Fruit fly (Drosophila melanogaster) Kc167 (cell line): ENCODE data around the gene CG32036.

Experiments
- Myc ChIP-seq: fragments of >200 bp; optimal IDR thresholded peaks from 2 replicates; lab custom pipeline; 2017; ENCODE audit warnings: missing external identifiers
- Sin3A ChIP-seq: fragments of >200 bp; optimal IDR thresholded peaks from 2 replicates; lab custom pipeline; 2018; ENCODE audit warnings: missing external identifiers
- h ChIP-seq: fragments of >200 bp; optimal IDR thresholded peaks from 3 replicates; lab custom pipeline; 2018; ENCODE audit warnings: missing external identifiers
- insv ChIP-seq: fragments of >200 bp; optimal IDR thresholded peaks from 3 replicates; lab custom pipeline; 2018; ENCODE audit warnings: missing external identifiers
- psq ChIP-seq: fragments of >200 bp; optimal IDR thresholded peaks from 2 replicates; lab custom pipeline; 2017; ENCODE audit warnings: missing external identifiers
- ttk ChIP-seq: sonication (Bioruptor generic); optimal IDR thresholded peaks from 2 replicates; lab custom pipeline; 2017; ENCODE audit warnings: missing external identifiers

The CG32036 gene

dm6 chr3L:9489627-9490026 lies 594 bp upstream of the CG32036 start:
- no peak for TF ChIP-seq h (lab: Kevin White, UChicago)
- TF ChIP-seq psq, result no peak
- no peak for TF ChIP-seq Sin3A (lab: Kevin White, UChicago)
- no peak for TF ChIP-seq Myc

- TF ChIP-seq psq (no peak), ttk (lab: Kevin White, UChicago) (no peak)
These were observed 1.4 kb downstream of the CG32036 start, which contains the start of gene pall for dm6 chr3L:9487586-9487985. pall (minus strand) TSS chr3L:9487790.

dm6 chr3L:9476829-9477228 lies 12.2 kb downstream of the CG32036 start, which contains the start of the genes Uch-L5 and Jarid2:
Uch-L5 (minus strand) TSS chr3L:9476965.
Jarid2 (plus strand) TSS chr3L:9477038.
- TF ChIP-seq Myc (no peak), psq (no peak), Sin3A (lab: Kevin White, UChicago) (no peak), ttk (lab: Kevin White, UChicago) (no peak), h (lab: Kevin White, UChicago) (no peak), insv (lab: Kevin White, UChicago) (no peak)

- TF ChIP-seq Myc (no peak), ttk (lab: Kevin White, UChicago) (no peak), h (lab: Kevin White, UChicago) (no peak), insv (lab: Kevin White, UChicago) (no peak)
These were observed 17.7 kb downstream of the CG32036 start for dm6 chr3L:9471151-9471903.

dm6 chr3L:9469079-9469478 lies 20.0 kb downstream of the CG32036 start:
- no peak for TF ChIP-seq ttk (lab: Kevin White, UChicago)
- TF ChIP-seq insv (lab: Kevin White, UChicago), result no peak
- no peak for TF ChIP-seq psq
- TF ChIP-seq Sin3A (lab: Kevin White, UChicago), result no peak
- TF ChIP-seq Myc, result no peak
- no peak for TF ChIP-seq h (lab: Kevin White, UChicago)

dm6 chr3L:9468261-9468890 lies 20.7 kb downstream of the CG32036 start:
- no peak for TF ChIP-seq h (lab: Kevin White, UChicago)
- no peak for TF ChIP-seq ttk (lab: Kevin White, UChicago)
- no peak for TF ChIP-seq Myc
- TF ChIP-seq insv (lab: Kevin White, UChicago), result no peak
- TF ChIP-seq psq, result no peak
- no peak for TF ChIP-seq Sin3A (lab: Kevin White, UChicago)

dm6 chr3L:9467763-9468206 lies 21.2 kb downstream of the CG32036 start:
- TF ChIP-seq insv (lab: Kevin White, UChicago), result no peak
- TF ChIP-seq Myc, result no peak
- TF ChIP-seq psq, result no peak
- no peak for TF ChIP-seq h (lab: Kevin White, UChicago)
- no peak for TF ChIP-seq ttk (lab: Kevin White, UChicago)
- no peak for TF ChIP-seq Sin3A (lab: Kevin White, UChicago)

dm6 chr3L:9467267-9467666 lies 21.8 kb downstream of the CG32036 start:
- TF ChIP-seq Sin3A (lab: Kevin White, UChicago) (no peak), psq (no peak), h (lab: Kevin White, UChicago) (no peak), Myc (no peak), insv (lab: Kevin White, UChicago) (no peak), ttk (lab: Kevin White, UChicago) (no peak)

- TF ChIP-seq ttk (lab: Kevin White, UChicago) (no peak), psq (no peak), Sin3A (lab: Kevin White, UChicago) (no peak), Myc (no peak)
These were observed 22.4 kb downstream of the CG32036 start for dm6 chr3L:9466595-9466994.

- no peak for TF ChIP-seq Sin3A (lab: Kevin White, UChicago)
These were observed 23.3 kb downstream of the CG32036 start for dm6 chr3L:9465652-9466244.

- no peak for TF ChIP-seq Myc
- no peak for TF ChIP-seq h (lab: Kevin White, UChicago)
- TF ChIP-seq psq, result no peak
- TF ChIP-seq ttk (lab: Kevin White, UChicago), result no peak
- no peak for TF ChIP-seq insv (lab: Kevin White, UChicago)
- no peak for TF ChIP-seq Sin3A (lab: Kevin White, UChicago)
These were observed 26.2 kb downstream of the CG32036 start for dm6 chr3L:9462794-9463193.

dm6 chr3L:9462247-9462769 lies 26.7 kb downstream of the CG32036 start:
- TF ChIP-seq insv (lab: Kevin White, UChicago) (no peak), ttk (lab: Kevin White, UChicago) (no peak), h (lab: Kevin White, UChicago) (no peak), Myc (no peak), Sin3A (lab: Kevin White, UChicago) (no peak), psq (no peak)
